Fruit fly (Drosophila melanogaster): ENCODE results near the gene CG43815.
A peak's percentile ranks its signal among the peaks of the same experiment; 100 is the strongest.

DNA sequence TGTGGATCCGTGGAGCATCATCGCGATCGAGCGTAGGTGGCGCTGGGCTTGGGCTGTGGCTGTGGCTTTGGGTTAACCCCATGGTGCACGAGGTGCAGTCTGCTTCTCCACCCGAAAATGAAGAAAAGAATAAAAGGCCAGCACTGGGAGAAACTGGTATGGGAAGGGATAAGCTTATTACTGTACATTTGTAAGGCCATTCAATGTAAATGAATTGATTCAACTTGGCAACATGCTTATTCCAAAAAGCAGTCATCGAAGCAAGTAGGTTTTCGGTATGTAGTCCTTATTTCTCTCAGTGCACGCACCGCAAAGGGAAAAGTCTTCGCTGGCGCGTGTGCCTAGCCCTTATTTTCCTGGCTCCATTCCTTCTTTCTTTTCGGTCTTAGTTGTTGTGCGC is 9.5 kb upstream of the CG43815 start:
- TF ChIP-seq CG13204 (GFP tag; optimal IDR thresholded peaks at IDR 0.05) (no peak), CG4496 (GFP tag; IDR thresholded peaks at IDR 0.05) (no peak; the same call in 2 of the 3 replicates), rn (GFP tag; IDR thresholded peaks at IDR 0.05) (0 out of 2 replicates have a peak, but pooled peaks have one; percentile 27), CG15710 (tag; optimal IDR thresholded peaks at IDR 0.05) (peak; percentile 54), CG32121 (GFP tag; IDR thresholded peaks at IDR 0.05) (no peak), CG8301 (tag; optimal IDR thresholded peaks at IDR 0.05) (peak; percentile 60), EcR (GFP tag; optimal IDR thresholded peaks at IDR 0.05) (no peak), gl (tag; optimal IDR thresholded peaks at IDR 0.05) (no peak), CG14655 (GFP tag; optimal IDR thresholded peaks at IDR 0.05) (peak; percentile 79), CG8159 (tag; optimal IDR thresholded peaks at IDR 0.05) (peak; percentile 61), Snoo (tag; optimal IDR thresholded peaks at IDR 0.05) (peak; percentile 44)
